Worm (Caenorhabditis elegans): Measurements from ENCODE around the gene htas-1.

htas-1 gene

ce11 chrIV:9671001-9671652 lies 12.2 kb downstream of the htas-1 start (continued):
- TF ChIP-seq let-607 (tag; optimal IDR thresholded peaks at IDR 0.05) (peak in 1 of 2 experiments; percentile 46), bed-1 (GFP tag; IDR thresholded peaks at IDR 0.05) (no peak), unc-62 (GFP tag; optimal IDR thresholded peaks at IDR 0.05) (no peak), F52B5.7 (tag; optimal IDR thresholded peaks at IDR 0.05) (no peak), snpc-1.1 (tag; optimal IDR thresholded peaks at IDR 0.05; ENCODE audit: insufficient read depth) (no peak), somi-1 (GFP tag; optimal IDR thresholded peaks at IDR 0.05) (peak; percentile 53), mel-28 (tag; optimal IDR thresholded peaks at IDR 0.05; ENCODE audit: borderline replicate concordance) (no peak), D2030.7 (GFP tag; IDR thresholded peaks at IDR 0.05) (no peak), ama-1 (optimal IDR thresholded peaks at IDR 0.05) (peak; percentile 58), ama-1 (GFP tag; optimal IDR thresholded peaks at IDR 0.05) (no peak), egl-44 (GFP tag; IDR thresholded peaks at IDR 0.05) (no peak), snpc-4 (GFP tag; optimal IDR thresholded peaks at IDR 0.05) (no peak), snpc-4 (tag; optimal IDR thresholded peaks at IDR 0.05) (peak in 1 of 4 experiments; percentile 11), ztf-28 (GFP tag; IDR thresholded peaks at IDR 0.05) (no peak), ztf-26 (tag; optimal IDR thresholded peaks at IDR 0.05) (no peak), hrde-1 (tag; optimal IDR thresholded peaks at IDR 0.05; ENCODE audit: borderline replicate concordance) (no peak), ztf-22 (GFP tag; optimal IDR thresholded peaks at IDR 0.05) (no peak), Y67H2A.10 (GFP tag; conservative IDR thresholded peaks at IDR 0.05) (no peak), hlh-12 (tag; optimal IDR thresholded peaks at IDR 0.05) (no peak), ztf-25 (GFP tag; IDR thresholded peaks at IDR 0.05) (no peak), cebp-2 (GFP tag; IDR thresholded peaks at IDR 0.05) (no peak), gei-17 (GFP tag; optimal IDR thresholded peaks at IDR 0.05) (no peak), ccch-3 (GFP tag; optimal IDR thresholded peaks at IDR 0.05) (no peak), bed-2 (GFP tag; IDR thresholded peaks at IDR 0.05) (no peak), F33H1.4 (GFP tag; IDR thresholded peaks at IDR 0.05) (no peak), attf-5 (GFP tag; optimal IDR thresholded peaks at IDR 0.05) (peak; percentile 35), zim-3 (tag; optimal IDR thresholded peaks at IDR 0.05) (no peak), egrh-3 (GFP tag; IDR thresholded peaks at IDR 0.05) (no peak), fkh-3 (tag; optimal IDR thresholded peaks at IDR 0.05) (no peak), C17E4.6 (GFP tag; IDR thresholded peaks at IDR 0.05) (no peak), chd-7 (tag; optimal IDR thresholded peaks at IDR 0.05) (no peak), lir-1 (GFP tag; conservative IDR thresholded peaks at IDR 0.05) (no peak), F37B4.10 (GFP tag; IDR thresholded peaks at IDR 0.05) (no peak), ceh-58 (GFP tag; IDR thresholded peaks at IDR 0.05) (no peak), ceh-40 (GFP tag; IDR thresholded peaks at IDR 0.05) (no peak), lag-1 (GFP tag; IDR thresholded peaks at IDR 0.05) (no peak), madf-8 (GFP tag; conservative IDR thresholded peaks at IDR 0.05) (no peak), F39B2.1 (GFP tag; IDR thresholded peaks at IDR 0.05) (no peak), sptf-2 (GFP tag; optimal IDR thresholded peaks at IDR 0.05) (no peak), pha-4 (tag; optimal IDR thresholded peaks at IDR 0.05) (peak; percentile 76), F10E7.11 (tag; optimal IDR thresholded peaks at IDR 0.05) (no peak), aptf-2 (GFP tag; conservative IDR thresholded peaks at IDR 0.05) (no peak), ekl-4 (GFP tag; IDR thresholded peaks at IDR 0.05) (no peak), rec-8 (tag; optimal IDR thresholded peaks at IDR 0.05) (no peak), akir-1 (GFP tag; optimal IDR thresholded peaks at IDR 0.05) (no peak), lin-40 (tag; optimal IDR thresholded peaks at IDR 0.05) (peak; percentile 67), ceh-79 (tag; optimal IDR thresholded peaks at IDR 0.05) (no peak), mxl-1 (tag; optimal IDR thresholded peaks at IDR 0.05) (no peak), F57A8.1 (GFP tag; optimal IDR thresholded peaks at IDR 0.05) (no peak)

Data from whole organism, young adult.